Worm (Caenorhabditis elegans) whole organism, mixed stage, embryonic: Measurements from ENCODE around the gene E02C12.8.

Source experiments
- M03D4.4 ChIP-seq: sonication (generic microtip); optimal IDR thresholded peaks from 2 replicates; lab custom pipeline; 2017; ENCODE audit warnings: mild to moderate bottlenecking, missing genetic modification characterization, missing compliant biosample characterization
- bed-3 ChIP-seq: fragments of 200-800 bp; sonication (Bioruptor generic); optimal IDR thresholded peaks from 3 replicates; lab custom pipeline; 2018; ENCODE audit warnings: mild to moderate bottlenecking, missing genetic modification characterization, moderate library complexity, missing compliant biosample characterization
- blmp-1 ChIP-seq: fragments of 150-350 bp; optimal IDR thresholded peaks from 2 replicates; lab custom pipeline; 2014; ENCODE audit warnings: missing biosample characterization, missing genetic modification characterization
- ceh-43 ChIP-seq: fragments of 200-800 bp; sonication (Bioruptor generic); optimal IDR thresholded peaks from 2 replicates; lab custom pipeline; 2018; ENCODE audit warnings: mild to moderate bottlenecking, missing genetic modification characterization, moderate library complexity, missing compliant biosample characterization
- ces-1 ChIP-seq: fragments of 150-350 bp; optimal IDR thresholded peaks from 2 replicates; lab custom pipeline; 2014; ENCODE audit warnings: missing biosample characterization, missing genetic modification reagents, missing genetic modification characterization
- drap-1 ChIP-seq: fragments of 200-800 bp; sonication (Bioruptor generic); optimal IDR thresholded peaks from 3 replicates; lab custom pipeline; 2018; ENCODE audit warnings: mild to moderate bottlenecking, missing genetic modification characterization, missing compliant biosample characterization
- elt-1 ChIP-seq: sonication (generic microtip); optimal IDR thresholded peaks from 2 replicates; lab custom pipeline; 2017; ENCODE audit warnings: missing genetic modification characterization, mild to moderate bottlenecking, missing compliant biosample characterization, antibody characterized with exemption, moderate library complexity, borderline replicate concordance; ENCODE audit not compliant: insufficient read depth
- flh-1 ChIP-seq: fragments of 200-800 bp; sonication (Bioruptor generic); optimal IDR thresholded peaks from 2 replicates; lab custom pipeline; 2018; ENCODE audit warnings: mild to moderate bottlenecking, missing genetic modification characterization, moderate library complexity, missing compliant biosample characterization
- ham-2 ChIP-seq: fragments of 200-800 bp; sonication (Bioruptor generic); optimal IDR thresholded peaks from 2 replicates; lab custom pipeline; 2018; ENCODE audit warnings: mild to moderate bottlenecking, missing genetic modification characterization, missing compliant biosample characterization
- hlh-1 ChIP-seq: fragments of 150-350 bp; optimal IDR thresholded peaks from 2 replicates; lab custom pipeline; 2014; ENCODE audit warnings: missing biosample characterization, missing genetic modification reagents, missing genetic modification characterization
- lin-13 ChIP-seq: fragments of 150-350 bp; optimal IDR thresholded peaks from 2 replicates; lab custom pipeline; 2014; ENCODE audit warnings: missing biosample characterization, missing genetic modification characterization
- lin-32 ChIP-seq: fragments of 200-800 bp; sonication (Bioruptor generic); optimal IDR thresholded peaks from 2 replicates; lab custom pipeline; 2018; ENCODE audit warnings: mild to moderate bottlenecking, missing genetic modification characterization, missing compliant biosample characterization
- mep-1 ChIP-seq: fragments of 150-350 bp; optimal IDR thresholded peaks from 2 replicates; lab custom pipeline; 2017; ENCODE audit warnings: missing biosample characterization, missing genetic modification reagents, missing genetic modification characterization, inconsistent platforms
- mls-2 ChIP-seq: sonication (generic microtip); optimal IDR thresholded peaks from 2 replicates; lab custom pipeline; 2016; ENCODE audit warnings: mild to moderate bottlenecking, missing genetic modification characterization, moderate library complexity, missing compliant biosample characterization
- nhr-2 ChIP-seq: fragments of 150-350 bp; optimal IDR thresholded peaks from 2 replicates; lab custom pipeline; 2014; ENCODE audit warnings: missing biosample characterization, missing genetic modification characterization
- nhr-237 ChIP-seq: fragments of 150-350 bp; optimal IDR thresholded peaks from 2 replicates; lab custom pipeline; 2014; ENCODE audit warnings: missing biosample characterization, missing genetic modification characterization
- nhr-28 ChIP-seq: fragments of 150-350 bp; optimal IDR thresholded peaks from 2 replicates; lab custom pipeline; 2014; ENCODE audit warnings: missing biosample characterization, missing genetic modification characterization
- pha-4 ChIP-seq: fragments of 150-350 bp; optimal IDR thresholded peaks from 2 replicates; lab custom pipeline; 2018; ENCODE audit warnings: missing biosample characterization, missing genetic modification reagents, missing genetic modification characterization
- snpc-4 ChIP-seq: fragments of 150-350 bp; optimal IDR thresholded peaks from 2 replicates; lab custom pipeline; 2014; ENCODE audit warnings: missing biosample characterization, missing genetic modification characterization
- tbx-8 ChIP-seq: fragments of 200-800 bp; sonication (Bioruptor generic); optimal IDR thresholded peaks from 2 replicates; lab custom pipeline; 2018; ENCODE audit warnings: mild to moderate bottlenecking, missing genetic modification characterization, moderate library complexity, missing compliant biosample characterization
- unc-120 ChIP-seq: sonication (generic microtip); optimal IDR thresholded peaks from 2 replicates; lab custom pipeline; 2017; ENCODE audit warnings: missing genetic modification characterization, missing compliant biosample characterization; ENCODE audit not compliant: poor library complexity, severe bottlenecking
- unc-39 ChIP-seq: fragments of 150-350 bp; optimal IDR thresholded peaks from 2 replicates; lab custom pipeline; 2014; ENCODE audit warnings: missing biosample characterization, missing genetic modification characterization
- unc-62 ChIP-seq: fragments of 150-350 bp; optimal IDR thresholded peaks from 2 replicates; lab custom pipeline; 2014; ENCODE audit warnings: missing biosample characterization, missing genetic modification reagents, missing genetic modification characterization
- zip-8 ChIP-seq: fragments of 150-350 bp; optimal IDR thresholded peaks from 2 replicates; lab custom pipeline; 2014; ENCODE audit warnings: missing biosample characterization, missing genetic modification characterization
- ztf-11 ChIP-seq: fragments of 150-350 bp; optimal IDR thresholded peaks from 2 replicates; lab custom pipeline; 2014; ENCODE audit warnings: missing biosample characterization, missing genetic modification characterization

E02C12.8 gene

ce11 chrV:9373473-9373872 is at the start of gene E02C12.8:
TSS of gene E02C12.8 (minus strand) at chrV:9373613.
- TF ChIP-seq hlh-1 (tag; lab: Kevin White, UChicago): no peak
- TF ChIP-seq zip-8: no peak
- TF ChIP-seq unc-39 (tag; lab: Kevin White, UChicago): no peak
- TF ChIP-seq drap-1: no peak
- no peak for TF ChIP-seq blmp-1 (tag; lab: Kevin White, UChicago)
- TF ChIP-seq unc-120: no peak

- TF ChIP-seq ham-2: peak; percentile 64
- TF ChIP-seq nhr-237: peak; percentile 39
- no peak for TF ChIP-seq ceh-43 (GFP tag; lab: Kevin White, UChicago)
Observed at ce11 chrV:9422745-9423144, 49.3 kb upstream of the E02C12.8 start.

ce11 chrV:9416624-9417023 is 43.2 kb upstream of the E02C12.8 start, which contains the start of gene F36D4.1:
TSS of gene F36D4.1 (plus strand) at chrV:9416924.
- TF ChIP-seq lin-32 (GFP tag; lab: Kevin White, UChicago) (no peak), nhr-28 (tag; lab: Kevin White, UChicago) (no peak), ceh-43 (GFP tag; lab: Kevin White, UChicago) (no peak), bed-3 (GFP tag; lab: Kevin White, UChicago) (no peak), unc-39 (tag; lab: Kevin White, UChicago) (no peak), pha-4 (tag; lab: Kevin White, UChicago) (no peak), nhr-2 (tag; lab: Kevin White, UChicago) (no peak), hlh-1 (tag; lab: Kevin White, UChicago) (no peak), snpc-4 (tag; lab: Kevin White, UChicago) (no peak), ham-2 (no peak), unc-120 (no peak)
- TF ChIP-seq, all 35 proteins: peak for 0

- no peak for TF ChIP-seq unc-62
- TF ChIP-seq mls-2 (tag; lab: Kevin White, UChicago): no peak
- no peak for TF ChIP-seq nhr-28 (tag; lab: Kevin White, UChicago)
- TF ChIP-seq unc-120: no peak
- no peak for TF ChIP-seq M03D4.4 (tag; lab: Kevin White, UChicago)
- no peak for TF ChIP-seq bed-3 (GFP tag; lab: Kevin White, UChicago)
- no peak for TF ChIP-seq elt-1 (tag; lab: Kevin White, UChicago)
- TF ChIP-seq lin-13: no peak
- TF ChIP-seq blmp-1 (tag; lab: Kevin White, UChicago): no peak
- no peak for TF ChIP-seq mep-1
- no peak for TF ChIP-seq hlh-1 (tag; lab: Kevin White, UChicago)
- no peak for TF ChIP-seq ham-2
- no peak for TF ChIP-seq nhr-237
- TF ChIP-seq snpc-4 (tag; lab: Kevin White, UChicago): no peak
- no peak for TF ChIP-seq nhr-2 (tag; lab: Kevin White, UChicago)
- TF ChIP-seq, all 35 proteins: peak for 0
Observed at ce11 chrV:9414516-9414915, 41.1 kb upstream of the E02C12.8 start, which contains the start of gene F36D4.4. TSS of gene F36D4.4 (minus strand) at chrV:9414616.

- no peak for TF ChIP-seq flh-1
- peak; percentile 21 for TF ChIP-seq ces-1 (GFP tag; lab: Kevin White, UChicago)
- TF ChIP-seq ztf-11 (tag; lab: Kevin White, UChicago): no peak
- no peak for TF ChIP-seq blmp-1 (tag; lab: Kevin White, UChicago)
- TF ChIP-seq tbx-8 (GFP tag; lab: Kevin White, UChicago): no peak
Observed at ce11 chrV:9408869-9409268, 35.5 kb upstream of the E02C12.8 start.

ce11 chrV:9406890-9407289 is 33.5 kb upstream of the E02C12.8 start:
- TF ChIP-seq drap-1 (no peak), ztf-11 (tag; lab: Kevin White, UChicago) (no peak), hlh-1 (tag; lab: Kevin White, UChicago) (no peak), bed-3 (GFP tag; lab: Kevin White, UChicago) (no peak), nhr-237 (no peak), lin-32 (GFP tag; lab: Kevin White, UChicago) (no peak)

ce11 chrV:9399886-9400373 is 26.5 kb upstream of the E02C12.8 start, which contains the start of gene trpp-4:
TSS of gene trpp-4 (plus strand) at chrV:9400327.
- peak; percentile 85 for TF ChIP-seq ces-1 (GFP tag; lab: Kevin White, UChicago)
- no peak for TF ChIP-seq blmp-1 (tag; lab: Kevin White, UChicago)
- TF ChIP-seq, all 35 proteins: peak for 1
